Worm (Caenorhabditis elegans) whole organism, L4 larva: ENCODE measurements around the gene sdz-8.

Experiments used
- R02D3.7 ChIP-seq: fragments of 150-350 bp; sonication (generic microtip); optimal IDR thresholded peaks from 3 replicates; lab custom pipeline; 2014; ENCODE audit warnings: missing biosample characterization, missing genetic modification characterization
- T20F7.1 ChIP-seq: fragments of 200-800 bp; sonication (Bioruptor generic); optimal IDR thresholded peaks from 2 replicates; lab custom pipeline; 2018; ENCODE audit warnings: mild to moderate bottlenecking, missing genetic modification characterization, missing compliant biosample characterization
- T26A8.4 ChIP-seq: fragments of 200-800 bp; sonication (Bioruptor generic); IDR thresholded peaks from 2 replicates; pipeline ENCODE4 v1.3.6; 2022; ENCODE audit warnings: missing genetic modification characterization, missing compliant biosample characterization
- Y48G9A.11 ChIP-seq: fragments of 200-800 bp; sonication (Bioruptor generic); IDR thresholded peaks from 2 replicates; pipeline ENCODE4 v1.3.6; 2022; ENCODE audit warnings: missing genetic modification reagents, missing genetic modification characterization, missing compliant biosample characterization
- Y75B8A.6 ChIP-seq: fragments of 200-800 bp; sonication (Bioruptor generic); IDR thresholded peaks from 2 replicates; pipeline ENCODE4 v1.3.6; 2022; ENCODE audit warnings: missing genetic modification reagents, missing genetic modification characterization, missing compliant biosample characterization
- aha-1 ChIP-seq: fragments of 150-350 bp; peaks from one replicate; lab custom pipeline; 2014; ENCODE audit warnings: missing biosample characterization, missing genetic modification characterization
- ama-1 ChIP-seq: fragments of 150-350 bp; optimal IDR thresholded peaks from 2 replicates; lab custom pipeline; 2014; ENCODE audit warnings: inconsistent platforms, mixed read lengths
- arid-1 ChIP-seq: fragments of 200-800 bp; sonication (Bioruptor generic); conservative IDR thresholded peaks from 2 replicates; pipeline ENCODE4 v1.3.6; 2022; ENCODE audit warnings: missing genetic modification reagents, missing genetic modification characterization, missing compliant biosample characterization
- ceh-82 ChIP-seq: sonication (generic microtip); optimal IDR thresholded peaks from 2 replicates; lab custom pipeline; 2017; ENCODE audit warnings: missing biosample characterization, missing genetic modification characterization
- ctbp-1 ChIP-seq: fragments of 200-800 bp; sonication (Bioruptor generic); IDR thresholded peaks from 2 replicates; pipeline ENCODE4 v1.3.6; 2022; ENCODE audit warnings: missing genetic modification reagents, missing genetic modification characterization, missing compliant biosample characterization
- daf-16 ChIP-seq, 3 experiments: sonication (generic microtip); optimal IDR thresholded peaks; 2 replicates each; lab custom pipeline; 2016 to 2017; ENCODE audit warnings: missing genetic modification characterization in 3 of 3, missing genetic modification reagents in 3 of 3, mild to moderate bottlenecking in 2 of 3, missing compliant biosample characterization in 2 of 3, missing biosample characterization in 1 of 3, moderate library complexity in 1 of 3
- daf-8 ChIP-seq: fragments of 200-800 bp; sonication (Bioruptor generic); IDR thresholded peaks from 2 replicates; pipeline ENCODE4 v1.3.6; 2022; ENCODE audit warnings: missing genetic modification characterization, missing compliant biosample characterization
- dmd-6 ChIP-seq: fragments of 200-800 bp; sonication (Bioruptor generic); IDR thresholded peaks from 2 replicates; pipeline ENCODE4 v1.3.6; 2022; ENCODE audit warnings: missing genetic modification reagents, missing genetic modification characterization, missing compliant biosample characterization
- egl-27 ChIP-seq: sonication (generic microtip); optimal IDR thresholded peaks from 3 replicates; lab custom pipeline; 2017; ENCODE audit warnings: missing biosample characterization, missing genetic modification reagents, missing genetic modification characterization
- egl-43 ChIP-seq: fragments of 200-800 bp; sonication (Bioruptor generic); IDR thresholded peaks from 2 replicates; pipeline ENCODE4 v1.3.6; 2022; ENCODE audit warnings: missing genetic modification reagents, missing genetic modification characterization, missing compliant biosample characterization
- fkh-10 ChIP-seq: fragments of 150-350 bp; optimal IDR thresholded peaks from 2 replicates; lab custom pipeline; 2014; ENCODE audit warnings: missing biosample characterization, missing genetic modification reagents, missing genetic modification characterization
- fos-1 ChIP-seq: fragments of 150-350 bp; optimal IDR thresholded peaks from 2 replicates; lab custom pipeline; 2014; ENCODE audit warnings: missing biosample characterization, missing genetic modification characterization
- hlh-11 ChIP-seq: fragments of 200-800 bp; sonication (Bioruptor generic); optimal IDR thresholded peaks from 2 replicates; lab custom pipeline; 2018; ENCODE audit warnings: mild to moderate bottlenecking, missing genetic modification characterization, missing compliant biosample characterization
- hlh-30 ChIP-seq: sonication (generic microtip); optimal IDR thresholded peaks from 2 replicates; lab custom pipeline; 2017; ENCODE audit warnings: antibody characterized with exemption, mild to moderate bottlenecking, missing genetic modification characterization, missing compliant biosample characterization; ENCODE audit not compliant: insufficient read depth
- hmg-1.1 ChIP-seq: fragments of 200-800 bp; sonication (Bioruptor generic); IDR thresholded peaks from 2 replicates; pipeline ENCODE4 v1.3.6; 2022; ENCODE audit warnings: missing genetic modification reagents, missing genetic modification characterization, missing compliant biosample characterization
- jun-1 ChIP-seq: fragments of 150-350 bp; optimal IDR thresholded peaks from 2 replicates; lab custom pipeline; 2014; ENCODE audit warnings: missing biosample characterization, missing genetic modification reagents, missing genetic modification characterization
- lim-7 ChIP-seq: fragments of 200-800 bp; sonication (Bioruptor generic); IDR thresholded peaks from 2 replicates; pipeline ENCODE4 v1.3.6; 2022; ENCODE audit warnings: missing genetic modification characterization, missing compliant biosample characterization
- lin-29 ChIP-seq: fragments of 200-800 bp; sonication (Bioruptor generic); IDR thresholded peaks from 2 replicates; pipeline ENCODE4 v1.3.6; 2022; ENCODE audit warnings: missing genetic modification reagents, missing genetic modification characterization, missing compliant biosample characterization
- lin-38 ChIP-seq: fragments of 200-800 bp; sonication (Bioruptor generic); IDR thresholded peaks from 2 replicates; pipeline ENCODE4 v1.3.6; 2022; ENCODE audit warnings: missing genetic modification reagents, missing genetic modification characterization, missing compliant biosample characterization
- madf-5 ChIP-seq, 2 experiments: fragments of 200-800 bp; sonication (Bioruptor generic); IDR thresholded peaks; 2 replicates each; pipeline ENCODE4 v1.3.6; 2022; ENCODE audit warnings: missing compliant biosample characterization in 2 of 2, missing genetic modification characterization in 2 of 2
- madf-9 ChIP-seq: fragments of 200-800 bp; sonication (Bioruptor generic); conservative IDR thresholded peaks from 2 replicates; pipeline ENCODE4 v1.3.6; 2022; ENCODE audit warnings: missing genetic modification reagents, missing genetic modification characterization, missing compliant biosample characterization
- mdl-1 ChIP-seq, 2 experiments: fragments of 150-350 bp in 1 of 2; sonication (generic microtip) in 1 of 2; optimal IDR thresholded peaks; 2 replicates each; lab custom pipeline; 2014 to 2017; ENCODE audit warnings: missing biosample characterization in 2 of 2, missing genetic modification characterization in 2 of 2
- mdt-29 ChIP-seq: fragments of 200-800 bp; sonication (Bioruptor generic); IDR thresholded peaks from 2 replicates; pipeline ENCODE4 v1.3.6; 2022; ENCODE audit warnings: missing genetic modification reagents, missing genetic modification characterization, missing compliant biosample characterization
- mep-1 ChIP-seq: fragments of 150-350 bp; sonication (generic microtip); optimal IDR thresholded peaks from 3 replicates; lab custom pipeline; 2014; ENCODE audit warnings: missing biosample characterization, missing genetic modification characterization
- mes-2 ChIP-seq: sonication (generic microtip); optimal IDR thresholded peaks from 2 replicates; lab custom pipeline; 2016; ENCODE audit warnings: missing genotype, mild to moderate bottlenecking, missing genetic modification characterization, missing compliant biosample characterization; ENCODE audit not compliant: poor library complexity, severe bottlenecking
- mxl-3 ChIP-seq: fragments of 200-800 bp; sonication (Bioruptor generic); optimal IDR thresholded peaks from 2 replicates; lab custom pipeline; 2018; ENCODE audit warnings: mild to moderate bottlenecking, missing genetic modification characterization, missing compliant biosample characterization
- nhr-11 ChIP-seq: fragments of 150-350 bp; optimal IDR thresholded peaks from 2 replicates; lab custom pipeline; 2014; ENCODE audit warnings: missing biosample characterization, missing genetic modification characterization
- nhr-237 ChIP-seq: sonication (generic microtip); optimal IDR thresholded peaks from 2 replicates; lab custom pipeline; 2017; ENCODE audit warnings: missing biosample characterization, missing genetic modification characterization
- nhr-25 ChIP-seq: sonication (generic microtip); optimal IDR thresholded peaks from 2 replicates; lab custom pipeline; 2017; ENCODE audit warnings: missing genetic modification characterization, mild to moderate bottlenecking, missing compliant biosample characterization, antibody characterized with exemption, moderate library complexity, borderline replicate concordance; ENCODE audit not compliant: insufficient read depth
- nhr-28 ChIP-seq: fragments of 150-350 bp; optimal IDR thresholded peaks from 2 replicates; lab custom pipeline; 2014; ENCODE audit warnings: missing biosample characterization, missing genetic modification characterization
- nhr-42 ChIP-seq: fragments of 200-800 bp; sonication (Bioruptor generic); IDR thresholded peaks from 2 replicates; pipeline ENCODE4 v1.3.6; 2022; ENCODE audit warnings: missing genetic modification characterization, missing compliant biosample characterization
- php-3 ChIP-seq: fragments of 200-800 bp; sonication (Bioruptor generic); IDR thresholded peaks from 2 replicates; pipeline ENCODE4 v1.3.6; 2022; ENCODE audit warnings: missing genetic modification reagents, missing genetic modification characterization, missing compliant biosample characterization
- rbr-2 ChIP-seq: sonication (generic microtip); optimal IDR thresholded peaks from 2 replicates; lab custom pipeline; 2016; ENCODE audit warnings: missing genotype, missing genetic modification characterization, missing compliant biosample characterization
- sdz-12 ChIP-seq: fragments of 200-800 bp; sonication (Bioruptor generic); optimal IDR thresholded peaks from 2 replicates; lab custom pipeline; 2018; ENCODE audit warnings: mild to moderate bottlenecking, missing genetic modification characterization, missing compliant biosample characterization
- set-16 ChIP-seq: fragments of 200-800 bp; sonication (Bioruptor generic); IDR thresholded peaks from 2 replicates; pipeline ENCODE4 v1.3.6; 2022; ENCODE audit warnings: missing genetic modification reagents, missing genetic modification characterization, missing compliant biosample characterization
- snpc-1.2 ChIP-seq: fragments of 200-800 bp; sonication (Bioruptor generic); IDR thresholded peaks from 2 replicates; pipeline ENCODE4 v1.3.6; 2022; ENCODE audit warnings: missing genetic modification reagents, missing genetic modification characterization, missing compliant biosample characterization
- snpc-4 ChIP-seq: fragments of 150-350 bp; optimal IDR thresholded peaks from 2 replicates; lab custom pipeline; 2014; ENCODE audit warnings: missing biosample characterization, missing genetic modification characterization
- unc-62 ChIP-seq, 3 experiments: fragments of 150-350 bp in 1 of 3; sonication (generic microtip); optimal IDR thresholded peaks in 2 of 3; peaks in 1 of 3; 1 replicate in 1 of 3; 2 replicates in 2 of 3; lab custom pipeline; 2014 to 2017; ENCODE audit warnings: missing biosample characterization in 3 of 3, missing genetic modification characterization in 3 of 3, missing genetic modification reagents in 3 of 3, missing genotype in 1 of 3
- ztf-11 ChIP-seq: fragments of 150-350 bp; optimal IDR thresholded peaks from 2 replicates; lab custom pipeline; 2014; ENCODE audit warnings: missing biosample characterization, missing genetic modification characterization
- ztf-7 ChIP-seq: fragments of 150-350 bp; optimal IDR thresholded peaks from 2 replicates; lab custom pipeline; 2014; ENCODE audit warnings: missing biosample characterization, missing genetic modification characterization

sdz-8 gene

ce11 chrV:11533365-11533949 lies 17.5 kb upstream of the sdz-8 start (continued):
- TF ChIP-seq fos-1 (tag; lab: Kevin White, UChicago) (no peak), php-3 (GFP tag; lab: Robert Waterston, UW) (no peak), daf-16 (GFP tag; optimal IDR thresholded peaks at IDR 0.05; lab: Kevin White, UChicago) (peak in 1 of 2 experiments; percentile 29), daf-16 (tag; optimal IDR thresholded peaks at IDR 0.05; lab: Kevin White, UChicago) (no peak)

ce11 chrV:11532964-11533363 lies 17.0 kb upstream of the sdz-8 start:
- peak; percentile 42; the same call in 1 of the 2 replicates for TF ChIP-seq lim-7
- TF ChIP-seq set-16 = peak; percentile 70
- TF ChIP-seq mdl-1 (tag; optimal IDR thresholded peaks at IDR 0.05; lab: Kevin White, UChicago) = peak in 1 of 2 experiments; percentile 70
- 0 out of 2 replicates have a peak, but pooled peaks have one; percentile 25 for TF ChIP-seq lin-29 (GFP tag; lab: Robert Waterston, UW)
- peak; percentile 72; the same call in 1 of the 2 replicates for TF ChIP-seq egl-43
- peak; percentile 34; the same call in 1 of the 2 replicates for TF ChIP-seq hmg-1.1 (GFP tag; lab: Robert Waterston, UW)
- TF ChIP-seq mdt-29 (GFP tag; lab: Robert Waterston, UW) = peak; percentile 31; the same call in 1 of the 2 replicates
- TF ChIP-seq ama-1 = peak; percentile 64
- peak; percentile 33 for TF ChIP-seq mes-2 (tag; lab: Kevin White, UChicago)
- no peak for TF ChIP-seq nhr-42
- TF ChIP-seq daf-8 (GFP tag; lab: Robert Waterston, UW) = no peak
- TF ChIP-seq nhr-25 (tag; lab: Kevin White, UChicago) = peak; percentile 87
- peak; percentile 74 for TF ChIP-seq hlh-11
- peak; percentile 62 for TF ChIP-seq mxl-3 (GFP tag; lab: Kevin White, UChicago)
- TF ChIP-seq nhr-237 (tag; lab: Kevin White, UChicago) = no peak
- TF ChIP-seq ceh-82 (tag; lab: Kevin White, UChicago) = no peak
- TF ChIP-seq daf-16 (GFP tag; optimal IDR thresholded peaks at IDR 0.05; lab: Kevin White, UChicago) = no peak
- TF ChIP-seq daf-16 (tag; optimal IDR thresholded peaks at IDR 0.05; lab: Kevin White, UChicago) = no peak
- peak; percentile 25 for TF ChIP-seq mep-1
- TF ChIP-seq Y75B8A.6 = 0 out of 2 replicates have a peak, but pooled peaks have one; percentile 35
- TF ChIP-seq aha-1 (tag; lab: Kevin White, UChicago) = peak; percentile 69
- TF ChIP-seq rbr-2 (tag; lab: Kevin White, UChicago) = peak; percentile 18
- peak; percentile 58 for TF ChIP-seq nhr-28 (tag; lab: Kevin White, UChicago)
- TF ChIP-seq snpc-1.2 (GFP tag; lab: Robert Waterston, UW) = no peak
- TF ChIP-seq arid-1 (GFP tag; lab: Robert Waterston, UW) = 0 out of 2 replicates have a peak, but pooled peaks have one; percentile 18
- TF ChIP-seq madf-5 (GFP tag; IDR thresholded peaks at IDR 0.05; lab: Robert Waterston, UW) = peak; percentile 57 to 69; a peak in 3 of 4 replicates
- 0 out of 2 replicates have a peak, but pooled peaks have one; percentile 16 for TF ChIP-seq lin-38
- peak; percentile 36 for TF ChIP-seq hlh-30 (tag; lab: Kevin White, UChicago)
- no peak for TF ChIP-seq egl-27 (tag; lab: Kevin White, UChicago)
- peak in 1 of 2 experiments; percentile 62 for TF ChIP-seq unc-62 (GFP tag; optimal IDR thresholded peaks at IDR 0.05 in 1 of 2; lab: Kevin White, UChicago)
- TF ChIP-seq unc-62 (tag; optimal IDR thresholded peaks at IDR 0.05; lab: Kevin White, UChicago) = no peak
- no peak for TF ChIP-seq sdz-12 (GFP tag; lab: Kevin White, UChicago)
- no peak for TF ChIP-seq nhr-11 (tag; lab: Kevin White, UChicago)
- 0 out of 2 replicates have a peak, but pooled peaks have one; percentile 33 for TF ChIP-seq T26A8.4 (GFP tag; lab: Robert Waterston, UW)

- TF ChIP-seq ztf-11 (tag; lab: Kevin White, UChicago) = no peak
- TF ChIP-seq Y48G9A.11 (GFP tag; lab: Robert Waterston, UW) = no peak
- no peak for TF ChIP-seq snpc-4 (tag; lab: Kevin White, UChicago)
- 0 out of 2 replicates have a peak, but pooled peaks have one; percentile 4 for TF ChIP-seq dmd-6 (GFP tag; lab: Robert Waterston, UW)
- no peak for TF ChIP-seq T20F7.1 (GFP tag; lab: Kevin White, UChicago)
- TF ChIP-seq mxl-3 (GFP tag; lab: Kevin White, UChicago) = no peak
- no peak for TF ChIP-seq R02D3.7 (tag; lab: Kevin White, UChicago)
- no peak for TF ChIP-seq jun-1 (tag; lab: Kevin White, UChicago)
- TF ChIP-seq rbr-2 (tag; lab: Kevin White, UChicago) = no peak
- no peak for TF ChIP-seq nhr-42
- TF ChIP-seq ctbp-1 (GFP tag; lab: Robert Waterston, UW) = 0 out of 2 replicates have a peak, but pooled peaks have one; percentile 10
- no peak for TF ChIP-seq lim-7
- no peak for TF ChIP-seq ztf-7 (tag; lab: Kevin White, UChicago)
- no peak for TF ChIP-seq nhr-28 (tag; lab: Kevin White, UChicago)
- TF ChIP-seq madf-9 (GFP tag; lab: Robert Waterston, UW) = no peak
- TF ChIP-seq fkh-10 = no peak
- TF ChIP-seq nhr-25 (tag; lab: Kevin White, UChicago) = no peak
- no peak for TF ChIP-seq Y75B8A.6
Measured at ce11 chrV:11532535-11532853, 16.5 kb upstream of the sdz-8 start.
